Worm (Caenorhabditis elegans) whole organism, young adult: ENCODE measurements around the gene fbxa-224.

Experiments used
- B0336.3 ChIP-seq: fragments of 200-800 bp; sonication (Bioruptor generic); IDR thresholded peaks from 2 replicates; pipeline ENCODE4 v1.3.6; 2022; ENCODE audit warnings: missing genetic modification characterization, missing compliant biosample characterization
- C06A6.2 ChIP-seq: fragments of 200-800 bp; sonication (Bioruptor generic); conservative IDR thresholded peaks from 2 replicates; pipeline ENCODE4 v1.3.6; 2022; ENCODE audit warnings: missing genetic modification characterization, missing compliant biosample characterization
- F23B12.7 ChIP-seq: sonication (generic microtip); optimal IDR thresholded peaks from 2 replicates; lab custom pipeline; 2017; ENCODE audit warnings: missing genetic modification characterization, mild to moderate bottlenecking, missing compliant biosample characterization, antibody characterized with exemption, moderate library complexity; ENCODE audit not compliant: insufficient read depth
- K11D2.4 ChIP-seq: fragments of 200-800 bp; sonication (Bioruptor generic); IDR thresholded peaks from 2 replicates; pipeline ENCODE4 v1.3.6; 2022; ENCODE audit warnings: missing genetic modification reagents, missing genetic modification characterization, missing compliant biosample characterization
- K12H6.12 ChIP-seq: fragments of 200-800 bp; sonication (Bioruptor generic); optimal IDR thresholded peaks from 2 replicates; lab custom pipeline; 2018; ENCODE audit warnings: mild to moderate bottlenecking, missing genetic modification characterization, missing compliant biosample characterization
- Y53F4B.3 ChIP-seq: fragments of 200-800 bp; sonication (Bioruptor generic); IDR thresholded peaks from 2 replicates; pipeline ENCODE4 v1.3.6; 2022; ENCODE audit warnings: missing genetic modification reagents, missing genetic modification characterization, missing compliant biosample characterization
- Y56A3A.18 ChIP-seq: fragments of 200-800 bp; sonication (Bioruptor generic); IDR thresholded peaks from 2 replicates; pipeline ENCODE4 v1.3.6; 2022; ENCODE audit warnings: missing genetic modification reagents, missing genetic modification characterization, missing compliant biosample characterization
- ama-1 ChIP-seq, 3 experiments: fragments of 150-350 bp in 1 of 3; sonication (generic microtip) in 2 of 3; optimal IDR thresholded peaks; 2 replicates each; lab custom pipeline; 2014 to 2018; ENCODE audit warnings: missing biosample characterization in 2 of 3, missing genetic modification characterization in 2 of 3, missing genetic modification reagents in 2 of 3
- aptf-3 ChIP-seq: fragments of 200-800 bp; sonication (Bioruptor generic); IDR thresholded peaks from 2 replicates; pipeline ENCODE4 v1.3.6; 2022; ENCODE audit warnings: missing genetic modification characterization, missing compliant biosample characterization
- atf-7 ChIP-seq: sonication (generic microtip); optimal IDR thresholded peaks from 2 replicates; lab custom pipeline; 2017; ENCODE audit warnings: mild to moderate bottlenecking, missing genetic modification characterization, missing compliant biosample characterization
- athp-1 ChIP-seq: sonication (generic microtip); optimal IDR thresholded peaks from 2 replicates; lab custom pipeline; 2017; ENCODE audit warnings: mild to moderate bottlenecking, missing genetic modification characterization, missing compliant biosample characterization
- attf-3 ChIP-seq: fragments of 200-800 bp; sonication (Bioruptor generic); conservative IDR thresholded peaks from 2 replicates; pipeline ENCODE4 v1.3.6; 2022; ENCODE audit warnings: missing genetic modification reagents, missing genetic modification characterization, missing compliant biosample characterization
- ceh-100 ChIP-seq: fragments of 200-800 bp; sonication (Bioruptor generic); IDR thresholded peaks from 2 replicates; pipeline ENCODE4 v1.3.6; 2022; ENCODE audit warnings: missing genetic modification reagents, missing genetic modification characterization, missing compliant biosample characterization
- ceh-27 ChIP-seq: fragments of 200-800 bp; sonication (Bioruptor generic); optimal IDR thresholded peaks from 2 replicates; lab custom pipeline; 2018; ENCODE audit warnings: mild to moderate bottlenecking, missing genetic modification characterization, moderate library complexity, missing compliant biosample characterization
- ceh-79 ChIP-seq: sonication (generic microtip); optimal IDR thresholded peaks from 2 replicates; lab custom pipeline; 2017; ENCODE audit warnings: mild to moderate bottlenecking, missing genetic modification characterization, missing compliant biosample characterization
- ceh-91 ChIP-seq: fragments of 200-800 bp; sonication (Bioruptor generic); IDR thresholded peaks from 2 replicates; pipeline ENCODE4 v1.3.6; 2022; ENCODE audit warnings: missing genetic modification reagents, missing genetic modification characterization, missing compliant biosample characterization
- chd-7 ChIP-seq: sonication (generic microtip); optimal IDR thresholded peaks from 2 replicates; lab custom pipeline; 2016; ENCODE audit warnings: mild to moderate bottlenecking, missing genetic modification characterization, moderate library complexity, missing compliant biosample characterization
- dox-1 ChIP-seq: fragments of 200-800 bp; sonication (Bioruptor generic); IDR thresholded peaks from 2 replicates; pipeline ENCODE4 v1.3.6; 2022; ENCODE audit warnings: missing genetic modification reagents, missing genetic modification characterization, missing compliant biosample characterization
- dpff-1 ChIP-seq: sonication (generic microtip); optimal IDR thresholded peaks from 2 replicates; lab custom pipeline; 2017; ENCODE audit warnings: mild to moderate bottlenecking, missing genetic modification characterization, missing compliant biosample characterization
- egl-18 ChIP-seq: fragments of 200-800 bp; sonication (Bioruptor generic); IDR thresholded peaks from 2 replicates; pipeline ENCODE4 v1.3.6; 2022; ENCODE audit warnings: missing genetic modification reagents, missing genetic modification characterization, missing compliant biosample characterization
- hlh-12 ChIP-seq: sonication (generic microtip); optimal IDR thresholded peaks from 2 replicates; lab custom pipeline; 2016; ENCODE audit warnings: missing genetic modification characterization, missing compliant biosample characterization
- let-607 ChIP-seq, 2 experiments: fragments of 200-800 bp in 1 of 2; sonication (Bioruptor generic) in 1 of 2; sonication (generic microtip) in 1 of 2; optimal IDR thresholded peaks; 2 replicates each; lab custom pipeline; 2016 to 2018; ENCODE audit warnings: mild to moderate bottlenecking in 2 of 2, missing compliant biosample characterization in 2 of 2, missing genetic modification characterization in 2 of 2, moderate library complexity in 2 of 2, missing genotype in 1 of 2
- lin-40 ChIP-seq: sonication (generic microtip); optimal IDR thresholded peaks from 2 replicates; lab custom pipeline; 2016; ENCODE audit warnings: missing genetic modification characterization, mild to moderate bottlenecking, missing compliant biosample characterization, missing genotype, missing genetic modification reagents
- lsl-1 ChIP-seq: fragments of 200-800 bp; sonication (Bioruptor generic); optimal IDR thresholded peaks from 2 replicates; lab custom pipeline; 2018; ENCODE audit warnings: mild to moderate bottlenecking, missing genetic modification characterization, moderate library complexity, missing compliant biosample characterization
- madf-10 ChIP-seq: sonication (generic microtip); optimal IDR thresholded peaks from 2 replicates; lab custom pipeline; 2016; ENCODE audit warnings: mild to moderate bottlenecking, missing genetic modification characterization, missing compliant biosample characterization
- nhr-179 ChIP-seq: sonication (generic microtip); optimal IDR thresholded peaks from 2 replicates; lab custom pipeline; 2016; ENCODE audit warnings: mild to moderate bottlenecking, missing genetic modification characterization, missing compliant biosample characterization
- nhr-27 ChIP-seq: fragments of 200-800 bp; sonication (Bioruptor generic); optimal IDR thresholded peaks from 2 replicates; lab custom pipeline; 2018; ENCODE audit warnings: mild to moderate bottlenecking, missing genetic modification characterization, moderate library complexity, missing compliant biosample characterization
- nhr-90 ChIP-seq: sonication (generic microtip); optimal IDR thresholded peaks from 2 replicates; lab custom pipeline; 2016; ENCODE audit warnings: missing genotype, mild to moderate bottlenecking, missing genetic modification characterization, missing compliant biosample characterization
- rcor-1 ChIP-seq: fragments of 200-800 bp; sonication (Bioruptor generic); IDR thresholded peaks from 2 replicates; pipeline ENCODE4 v1.3.6; 2022; ENCODE audit warnings: missing genetic modification reagents, missing genetic modification characterization, missing compliant biosample characterization
- rec-8 ChIP-seq, 2 experiments: sonication (generic microtip); optimal IDR thresholded peaks; 2 replicates each; lab custom pipeline; 2016; ENCODE audit warnings: mild to moderate bottlenecking in 2 of 2, missing genetic modification characterization in 2 of 2, missing genetic modification reagents in 2 of 2, missing genotype in 2 of 2, missing biosample characterization in 1 of 2, missing compliant biosample characterization in 1 of 2, moderate library complexity in 1 of 2
- rpc-1 ChIP-seq, 2 experiments: fragments of 150-350 bp in 1 of 2; sonication (generic microtip) in 1 of 2; optimal IDR thresholded peaks; 2 replicates each; lab custom pipeline; 2014 to 2018; ENCODE audit warnings: missing biosample characterization in 1 of 2, missing genetic modification characterization in 1 of 2, missing genetic modification reagents in 1 of 2, missing genotype in 1 of 2
- somi-1 ChIP-seq: fragments of 200-800 bp; sonication (Bioruptor generic); optimal IDR thresholded peaks from 2 replicates; lab custom pipeline; 2018; ENCODE audit warnings: mild to moderate bottlenecking, missing genetic modification characterization, missing compliant biosample characterization
- tlf-1 ChIP-seq: fragments of 200-800 bp; sonication (Bioruptor generic); optimal IDR thresholded peaks from 2 replicates; lab custom pipeline; 2018; ENCODE audit warnings: mild to moderate bottlenecking, missing genetic modification characterization, missing compliant biosample characterization
- unc-62 ChIP-seq: fragments of 150-350 bp; optimal IDR thresholded peaks from 2 replicates; lab custom pipeline; 2014; ENCODE audit warnings: missing biosample characterization, missing genetic modification reagents, missing genetic modification characterization
- xnd-1 ChIP-seq: sonication (generic microtip); optimal IDR thresholded peaks from 2 replicates; lab custom pipeline; 2016; ENCODE audit warnings: missing genotype, missing genetic modification reagents, missing genetic modification characterization, missing compliant biosample characterization
- zfh-2 ChIP-seq: fragments of 200-800 bp; sonication (Bioruptor generic); conservative IDR thresholded peaks from 2 replicates; pipeline ENCODE4 v1.3.6; 2022; ENCODE audit warnings: missing genetic modification reagents, missing genetic modification characterization, missing compliant biosample characterization
- zim-3 ChIP-seq: sonication (generic microtip); optimal IDR thresholded peaks from 2 replicates; lab custom pipeline; 2017; ENCODE audit warnings: mild to moderate bottlenecking, missing genetic modification characterization, moderate library complexity, missing compliant biosample characterization
- ztf-22 ChIP-seq: fragments of 200-800 bp; sonication (Bioruptor generic); optimal IDR thresholded peaks from 2 replicates; lab custom pipeline; 2018; ENCODE audit warnings: mild to moderate bottlenecking, missing genetic modification characterization, moderate library complexity, missing compliant biosample characterization
- ztf-26 ChIP-seq: sonication (generic microtip); optimal IDR thresholded peaks from 2 replicates; lab custom pipeline; 2017; ENCODE audit warnings: missing genetic modification characterization, missing compliant biosample characterization
- ztf-6 ChIP-seq: fragments of 200-800 bp; sonication (Bioruptor generic); IDR thresholded peaks from 2 replicates; pipeline ENCODE4 v1.3.6; 2022; ENCODE audit warnings: missing genetic modification reagents, missing genetic modification characterization, missing compliant biosample characterization

The fbxa-224 gene

DNA sequence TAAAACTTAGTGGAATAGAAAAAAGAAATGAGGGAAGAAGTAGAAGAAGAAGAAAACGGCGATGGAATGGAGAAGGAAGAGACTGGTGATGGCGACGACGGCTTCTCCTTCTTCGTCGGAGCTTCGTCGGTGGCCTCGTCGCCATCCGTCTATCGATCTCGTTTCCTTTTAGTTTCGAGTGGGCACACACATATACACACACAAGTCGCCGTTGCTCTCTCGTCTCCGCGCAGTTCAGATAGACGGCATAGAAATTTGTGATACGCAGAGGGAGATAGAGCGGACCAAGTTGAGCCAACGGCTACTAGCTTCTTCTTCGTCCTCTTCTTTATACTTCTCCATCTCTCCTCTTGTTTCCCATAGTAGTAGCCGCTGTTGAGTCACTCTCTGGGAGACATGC, 45.3 kb upstream of the fbxa-224 start:
- peak; percentile 46; the same call in 1 of the 2 replicates for TF ChIP-seq rcor-1 (GFP tag; lab: Robert Waterston, UW)
- TF ChIP-seq dpff-1: no peak
- TF ChIP-seq zim-3: no peak
- TF ChIP-seq nhr-90 (tag; lab: Kevin White, UChicago): no peak
- no peak for TF ChIP-seq let-607 (tag; optimal IDR thresholded peaks at IDR 0.05; lab: Kevin White, UChicago)
- TF ChIP-seq aptf-3 (GFP tag; lab: Robert Waterston, UW): no peak
- TF ChIP-seq K11D2.4: 0 out of 2 replicates have a peak, but pooled peaks have one; percentile 25
- TF ChIP-seq zfh-2 (GFP tag; lab: Robert Waterston, UW): peak; percentile 79
- no peak for TF ChIP-seq xnd-1
- no peak for TF ChIP-seq ztf-6
- peak; percentile 25 for TF ChIP-seq chd-7 (tag; lab: Kevin White, UChicago)
- TF ChIP-seq K12H6.12 (tag; lab: Kevin White, UChicago): peak; percentile 37
- no peak for TF ChIP-seq B0336.3 (GFP tag; lab: Robert Waterston, UW)
- TF ChIP-seq Y56A3A.18: no peak
- no peak for TF ChIP-seq madf-10 (tag; lab: Kevin White, UChicago)
- TF ChIP-seq lsl-1 (GFP tag; lab: Kevin White, UChicago): no peak
- TF ChIP-seq attf-3 (GFP tag; lab: Robert Waterston, UW): no peak
- TF ChIP-seq ceh-27: peak; percentile 18
- no peak for TF ChIP-seq somi-1 (GFP tag; lab: Kevin White, UChicago)
- no peak for TF ChIP-seq rec-8 (tag; optimal IDR thresholded peaks at IDR 0.05; lab: Kevin White, UChicago)
- no peak for TF ChIP-seq ceh-79 (tag; lab: Kevin White, UChicago)
- TF ChIP-seq hlh-12 (tag; lab: Kevin White, UChicago): no peak
- no peak for TF ChIP-seq unc-62 (GFP tag; lab: Kevin White, UChicago)
- TF ChIP-seq tlf-1 (GFP tag; lab: Kevin White, UChicago): no peak
- TF ChIP-seq rpc-1 (optimal IDR thresholded peaks at IDR 0.05; lab: Kevin White, UChicago): no peak
- no peak for TF ChIP-seq rpc-1 (tag; optimal IDR thresholded peaks at IDR 0.05; lab: Kevin White, UChicago)
- TF ChIP-seq ztf-22 (GFP tag; lab: Kevin White, UChicago): no peak
- no peak for TF ChIP-seq athp-1 (tag; lab: Kevin White, UChicago)
- no peak for TF ChIP-seq F23B12.7 (tag; lab: Kevin White, UChicago)
- no peak for TF ChIP-seq dox-1 (GFP tag; lab: Robert Waterston, UW)
- TF ChIP-seq ztf-26: no peak
- TF ChIP-seq Y53F4B.3 (GFP tag; lab: Robert Waterston, UW): no peak

DNA sequence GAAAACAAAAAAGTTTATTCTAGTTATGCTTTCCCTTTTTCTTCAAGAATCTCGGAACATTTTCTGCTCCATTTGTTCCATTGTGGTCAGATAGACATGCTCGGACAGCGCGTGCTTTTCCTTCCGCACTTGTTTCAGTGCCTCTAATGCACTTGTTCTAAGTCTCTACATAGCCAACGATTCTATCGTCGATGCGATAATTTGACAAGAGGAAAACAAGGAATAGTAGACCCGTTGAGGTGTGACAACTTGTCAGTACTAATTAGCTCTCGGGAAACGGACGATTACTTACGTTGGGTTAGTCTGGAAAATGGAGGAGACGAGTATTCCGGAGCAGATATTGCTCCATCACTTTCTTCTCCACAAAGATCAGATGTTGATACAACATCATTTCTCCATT, 40.4 kb upstream of the fbxa-224 start:
- TF ChIP-seq ceh-27: no peak
- TF ChIP-seq ceh-100 (GFP tag; lab: Robert Waterston, UW): no peak
- TF ChIP-seq xnd-1: no peak
- no peak for TF ChIP-seq nhr-27 (tag; lab: Kevin White, UChicago)
- TF ChIP-seq ceh-91 (GFP tag; lab: Robert Waterston, UW): no peak
- no peak for TF ChIP-seq lin-40
- no peak for TF ChIP-seq ama-1 (optimal IDR thresholded peaks at IDR 0.05; lab: Kevin White, UChicago)
- no peak for TF ChIP-seq ama-1 (GFP tag; optimal IDR thresholded peaks at IDR 0.05; lab: Kevin White, UChicago)
- TF ChIP-seq nhr-179 (tag; lab: Kevin White, UChicago): no peak
- no peak for TF ChIP-seq egl-18
- no peak for TF ChIP-seq C06A6.2 (GFP tag; lab: Robert Waterston, UW)
- no peak for TF ChIP-seq zfh-2 (GFP tag; lab: Robert Waterston, UW)
- TF ChIP-seq atf-7: no peak
